Fruit fly (Drosophila melanogaster) whole organism, embryonic: Measurements from ENCODE around the gene PIG-T.

Experiments used
- CG10979 ChIP-seq: fragments of 200-800 bp; sonication (Bioruptor generic); optimal IDR thresholded peaks from 2 replicates; lab custom pipeline; 2018; ENCODE audit warnings: missing biosample characterization, mild to moderate bottlenecking, missing genetic modification characterization, moderate library complexity
- CG11085 ChIP-seq: fragments of 200-800 bp; sonication (Bioruptor generic); IDR thresholded peaks from 2 replicates; pipeline ENCODE4 v1.3.6; 2022; ENCODE audit warnings: missing biosample characterization, missing genetic modification characterization
- CG1233 ChIP-seq: fragments of 200-800 bp; sonication (Bioruptor generic); optimal IDR thresholded peaks from 4 replicates; lab custom pipeline; 2018; ENCODE audit warnings: missing biosample characterization, mild to moderate bottlenecking, missing genetic modification characterization
- CG12391 ChIP-seq: fragments of 200-800 bp; sonication (Bioruptor generic); optimal IDR thresholded peaks from 3 replicates; lab custom pipeline; 2018; ENCODE audit warnings: missing biosample characterization, mild to moderate bottlenecking, missing genetic modification characterization, moderate library complexity
- CG12769 ChIP-seq: fragments of 200-800 bp; sonication (Bioruptor generic); optimal IDR thresholded peaks from 2 replicates; lab custom pipeline; 2019; ENCODE audit warnings: missing biosample characterization, mild to moderate bottlenecking, missing genetic modification characterization, moderate library complexity
- CG13287 ChIP-seq: fragments of 200-800 bp; sonication (Bioruptor generic); IDR thresholded peaks from 2 replicates; pipeline ENCODE4 v1.3.6; 2022; ENCODE audit warnings: missing biosample characterization, missing genetic modification characterization; ENCODE audit not compliant: partially characterized antibody
- CG13775 ChIP-seq: fragments of 200-800 bp; sonication (Bioruptor generic); optimal IDR thresholded peaks from 3 replicates; lab custom pipeline; 2017; ENCODE audit warnings: missing biosample characterization, mild to moderate bottlenecking, missing genetic modification characterization
- CG14050 ChIP-seq: fragments of 200-800 bp; sonication (Bioruptor generic); IDR thresholded peaks from 3 replicates; pipeline ENCODE4 v1.3.6; 2022; ENCODE audit warnings: missing biosample characterization, missing genetic modification characterization
- CG16779 ChIP-seq: fragments of 200-800 bp; sonication (Bioruptor generic); IDR thresholded peaks from 2 replicates; pipeline ENCODE4 v1.3.6; 2022; ENCODE audit warnings: missing biosample characterization, missing genetic modification characterization
- CG17359 ChIP-seq: fragments of 200-800 bp; sonication (Bioruptor generic); optimal IDR thresholded peaks from 3 replicates; lab custom pipeline; 2018; ENCODE audit warnings: missing biosample characterization, mild to moderate bottlenecking, missing genetic modification characterization, moderate library complexity
- CG18599 ChIP-seq: fragments of 200-800 bp; sonication (Bioruptor generic); optimal IDR thresholded peaks from 3 replicates; lab custom pipeline; 2017; ENCODE audit warnings: missing biosample characterization, missing genetic modification characterization, mild to moderate bottlenecking, moderate library complexity, missing genetic modification reagents
- CG2712 ChIP-seq: fragments of 200-800 bp; optimal IDR thresholded peaks from 3 replicates; lab custom pipeline; 2019; ENCODE audit warnings: missing biosample characterization, mild to moderate bottlenecking, missing genetic modification characterization, moderate library complexity
- CG3847 ChIP-seq: fragments of 200-800 bp; sonication (Bioruptor generic); IDR thresholded peaks from 2 replicates; pipeline ENCODE4 v1.3.6; 2022; ENCODE audit warnings: missing biosample characterization, missing genetic modification characterization
- CG4360 ChIP-seq: fragments of 200-800 bp; sonication (Bioruptor generic); IDR thresholded peaks from 2 replicates; pipeline ENCODE4 v1.3.6; 2022; ENCODE audit warnings: missing biosample characterization, missing genetic modification characterization
- CG4730 ChIP-seq: fragments of 200-800 bp; sonication (Bioruptor generic); IDR thresholded peaks from 2 replicates; pipeline ENCODE4 v1.3.6; 2022; ENCODE audit warnings: missing biosample characterization, missing genetic modification characterization
- CG5180 ChIP-seq: fragments of 200-800 bp; sonication (Bioruptor generic); optimal IDR thresholded peaks from 3 replicates; lab custom pipeline; 2017; ENCODE audit warnings: missing biosample characterization, missing genetic modification characterization, mild to moderate bottlenecking, moderate library complexity, missing genetic modification reagents
- CG7928 ChIP-seq: fragments of 200-800 bp; sonication (Bioruptor generic); optimal IDR thresholded peaks from 2 replicates; lab custom pipeline; 2017; ENCODE audit warnings: missing biosample characterization, mild to moderate bottlenecking, missing genetic modification characterization
- CG9932 ChIP-seq: fragments of 200-800 bp; sonication (Bioruptor generic); IDR thresholded peaks from 2 replicates; pipeline ENCODE4 v1.3.6; 2022; ENCODE audit warnings: missing biosample characterization, missing genetic modification characterization
- Dp ChIP-seq: fragments of 200-800 bp; sonication (Bioruptor generic); optimal IDR thresholded peaks from 2 replicates; lab custom pipeline; 2018; ENCODE audit warnings: missing biosample characterization, mild to moderate bottlenecking, missing genetic modification characterization, moderate library complexity
- Fer3 ChIP-seq: fragments of 200-800 bp; sonication (Bioruptor generic); optimal IDR thresholded peaks from 2 replicates; lab custom pipeline; 2018; ENCODE audit warnings: missing biosample characterization, mild to moderate bottlenecking, missing genetic modification characterization, moderate library complexity
- HmgD ChIP-seq: fragments of 200-800 bp; sonication (Bioruptor generic); optimal IDR thresholded peaks from 3 replicates; lab custom pipeline; 2016; ENCODE audit warnings: missing biosample characterization, missing genetic modification characterization
- HmgZ ChIP-seq: fragments of 200-800 bp; sonication (Bioruptor generic); optimal IDR thresholded peaks from 2 replicates; lab custom pipeline; 2018; ENCODE audit warnings: missing biosample characterization, mild to moderate bottlenecking, missing genetic modification characterization
- Hmx ChIP-seq: fragments of 200-800 bp; sonication (Bioruptor generic); optimal IDR thresholded peaks from 2 replicates; lab custom pipeline; 2016; ENCODE audit warnings: missing biosample characterization, missing genetic modification characterization
- Jarid2 ChIP-seq: fragments of 200-800 bp; sonication (Bioruptor generic); optimal IDR thresholded peaks from 3 replicates; lab custom pipeline; 2017; ENCODE audit warnings: mild to moderate bottlenecking, missing biosample characterization, missing genetic modification reagents, missing genetic modification characterization
- Mad ChIP-seq: fragments of 200-800 bp; sonication (Bioruptor generic); optimal IDR thresholded peaks from 2 replicates; lab custom pipeline; 2016; ENCODE audit warnings: missing biosample characterization, missing genetic modification characterization
- Meics ChIP-seq: fragments of 200-800 bp; sonication (Bioruptor generic); optimal IDR thresholded peaks from 2 replicates; lab custom pipeline; 2017; ENCODE audit warnings: missing biosample characterization, mild to moderate bottlenecking, missing genetic modification characterization
- NK7.1 ChIP-seq: fragments of 200-800 bp; sonication (Bioruptor generic); optimal IDR thresholded peaks from 3 replicates; lab custom pipeline; 2016; ENCODE audit warnings: missing biosample characterization, missing genetic modification characterization
- Nf-YC ChIP-seq: fragments of 200-800 bp; optimal IDR thresholded peaks from 3 replicates; lab custom pipeline; 2019; ENCODE audit warnings: missing biosample characterization, mild to moderate bottlenecking, missing genetic modification characterization, moderate library complexity
- Oli ChIP-seq: fragments of 200-800 bp; sonication (Bioruptor generic); optimal IDR thresholded peaks from 2 replicates; lab custom pipeline; 2018; ENCODE audit warnings: missing biosample characterization, mild to moderate bottlenecking, missing genetic modification characterization, moderate library complexity
- PHDP ChIP-seq: fragments of 200-800 bp; sonication (Bioruptor generic); optimal IDR thresholded peaks from 3 replicates; lab custom pipeline; 2018; ENCODE audit warnings: missing biosample characterization, mild to moderate bottlenecking, missing genetic modification characterization, moderate library complexity
- Pdp1 ChIP-seq, 2 experiments: fragments of 200-800 bp; sonication (Bioruptor generic); optimal IDR thresholded peaks; 3 replicates each; lab custom pipeline; 2016; ENCODE audit warnings: missing biosample characterization in 2 of 2, missing genetic modification characterization in 2 of 2, mild to moderate bottlenecking in 1 of 2, moderate library complexity in 1 of 2
- Rfx ChIP-seq: fragments of 200-800 bp; sonication (Bioruptor generic); IDR thresholded peaks from 2 replicates; pipeline ENCODE4 v1.3.6; 2022; ENCODE audit warnings: missing biosample characterization, missing genetic modification characterization
- Six4 ChIP-seq: fragments of 200-800 bp; sonication (Bioruptor generic); optimal IDR thresholded peaks from 2 replicates; lab custom pipeline; 2016; ENCODE audit warnings: missing biosample characterization, missing genetic modification characterization
- az2 ChIP-seq: fragments of 200-800 bp; sonication (Bioruptor generic); optimal IDR thresholded peaks from 3 replicates; lab custom pipeline; 2016; ENCODE audit warnings: missing biosample characterization, missing genetic modification characterization
- caup ChIP-seq: fragments of 200-800 bp; sonication (Bioruptor generic); optimal IDR thresholded peaks from 3 replicates; lab custom pipeline; 2017; ENCODE audit warnings: missing biosample characterization, mild to moderate bottlenecking, missing genetic modification characterization, moderate library complexity; ENCODE audit not compliant: severe bottlenecking
- croc ChIP-seq: fragments of 200-800 bp; sonication (Bioruptor generic); conservative IDR thresholded peaks from 3 replicates; pipeline ENCODE4 v1.3.6; 2022; ENCODE audit warnings: missing biosample characterization, missing genetic modification characterization
- dmrt99B ChIP-seq: fragments of 200-800 bp; sonication (Bioruptor generic); optimal IDR thresholded peaks from 2 replicates; lab custom pipeline; 2018; ENCODE audit warnings: missing biosample characterization, mild to moderate bottlenecking, missing genetic modification characterization, moderate library complexity
- fd3F ChIP-seq: fragments of 200-800 bp; sonication (Bioruptor generic); optimal IDR thresholded peaks from 2 replicates; lab custom pipeline; 2018; ENCODE audit warnings: missing biosample characterization, mild to moderate bottlenecking, missing genetic modification characterization, moderate library complexity
- fd96Cb ChIP-seq: fragments of 200-800 bp; sonication (Bioruptor generic); optimal IDR thresholded peaks from 2 replicates; lab custom pipeline; 2018; ENCODE audit warnings: missing biosample characterization, mild to moderate bottlenecking, missing genetic modification characterization, moderate library complexity
- lmd ChIP-seq: fragments of 200-800 bp; sonication (Bioruptor generic); IDR thresholded peaks from 2 replicates; pipeline ENCODE4 v1.3.6; 2022; ENCODE audit warnings: missing biosample characterization, missing genetic modification characterization
- mirr ChIP-seq: fragments of 200-800 bp; sonication (Bioruptor generic); optimal IDR thresholded peaks from 3 replicates; lab custom pipeline; 2018; ENCODE audit warnings: missing biosample characterization, mild to moderate bottlenecking, missing genetic modification characterization
- mld ChIP-seq: fragments of 200-800 bp; sonication (Bioruptor generic); IDR thresholded peaks from 3 replicates; pipeline ENCODE4 v1.3.6; 2022; ENCODE audit warnings: missing biosample characterization, missing genetic modification characterization; ENCODE audit not compliant: partially characterized antibody
- repo ChIP-seq: fragments of 200-800 bp; sonication (Bioruptor generic); optimal IDR thresholded peaks from 2 replicates; lab custom pipeline; 2016; ENCODE audit warnings: missing biosample characterization, missing genetic modification characterization
- sisA ChIP-seq: fragments of 200-800 bp; sonication (Bioruptor generic); IDR thresholded peaks from 2 replicates; pipeline ENCODE4 v1.3.6; 2022; ENCODE audit warnings: missing biosample characterization, missing genetic modification characterization
- slbo ChIP-seq: fragments of 200-800 bp; sonication (Bioruptor generic); IDR thresholded peaks from 2 replicates; pipeline ENCODE4 v1.3.6; 2022; ENCODE audit warnings: missing biosample characterization, missing genetic modification characterization
- tap ChIP-seq: fragments of 200-800 bp; optimal IDR thresholded peaks from 3 replicates; lab custom pipeline; 2019; ENCODE audit warnings: missing biosample characterization, mild to moderate bottlenecking, missing genetic modification characterization, moderate library complexity
- tin ChIP-seq: fragments of 200-800 bp; sonication (Bioruptor generic); optimal IDR thresholded peaks from 3 replicates; lab custom pipeline; 2016; ENCODE audit warnings: missing biosample characterization, missing genetic modification characterization
- vnd ChIP-seq: fragments of 200-800 bp; sonication (Bioruptor generic); IDR thresholded peaks from 3 replicates; pipeline ENCODE4 v1.3.6; 2022; ENCODE audit warnings: missing biosample characterization, missing genetic modification characterization; ENCODE audit not compliant: partially characterized antibody

Gene PIG-T

dm6 chrX:8444883-8445572 lies 38.0 kb upstream of the PIG-T start (continued):
- TF ChIP-seq NK7.1 (GFP tag; lab: Kevin White, UChicago), result no peak
- 0 out of 2 replicates have a peak, but pooled peaks have one; percentile 17 for TF ChIP-seq CG3847 (GFP tag; lab: Robert Waterston, UW)
- no peak for TF ChIP-seq CG7928 (GFP tag; lab: Kevin White, UChicago)
- TF ChIP-seq Oli (tag; lab: Kevin White, UChicago), result peak; percentile 63
- TF ChIP-seq Nf-YC (tag; lab: Kevin White, UChicago), result peak; percentile 27
- TF ChIP-seq sisA (GFP tag; lab: Robert Waterston, UW), result peak; percentile 23; the same call in 1 of the 2 replicates
- TF ChIP-seq CG1233 (GFP tag; lab: Kevin White, UChicago), result peak; percentile 32
- TF ChIP-seq Rfx, result peak; percentile 60
- TF ChIP-seq Mad (GFP tag; lab: Kevin White, UChicago), result no peak
- TF ChIP-seq Pdp1 (GFP tag; optimal IDR thresholded peaks at IDR 0.05; lab: Kevin White, UChicago), result peak in 1 of 2 experiments; percentile 11
- TF ChIP-seq CG5180 (GFP tag; lab: Kevin White, UChicago), result no peak
- no peak for TF ChIP-seq caup (GFP tag; lab: Kevin White, UChicago)
- TF ChIP-seq CG4730 (GFP tag; lab: Robert Waterston, UW), result 0 out of 2 replicates have a peak, but pooled peaks have one; percentile 12
- peak; percentile 37 for TF ChIP-seq CG18599 (GFP tag; lab: Kevin White, UChicago)
- no peak for TF ChIP-seq Hmx
- TF ChIP-seq fd3F (GFP tag; lab: Kevin White, UChicago), result peak; percentile 2
- TF ChIP-seq tap (tag; lab: Kevin White, UChicago), result peak; percentile 36
- peak; percentile 91 for TF ChIP-seq CG2712 (tag; lab: Kevin White, UChicago)
- TF ChIP-seq CG9932 (GFP tag; lab: Robert Waterston, UW), result peak; percentile 40
- TF ChIP-seq dmrt99B (tag; lab: Kevin White, UChicago), result peak; percentile 75
- TF ChIP-seq CG14050, result no peak
- peak; percentile 48 for TF ChIP-seq CG12769
- TF ChIP-seq CG11085 (GFP tag; lab: Robert Waterston, UW), result no peak
- peak; percentile 45 for TF ChIP-seq CG13775 (GFP tag; lab: Kevin White, UChicago)
- TF ChIP-seq CG4360, result peak; percentile 49
- peak; percentile 39; the same call in 2 of the 3 replicates for TF ChIP-seq vnd (GFP tag; lab: Robert Waterston, UW)
- no peak for TF ChIP-seq HmgD (GFP tag; lab: Kevin White, UChicago)
- peak; percentile 33 for TF ChIP-seq HmgZ (tag; lab: Kevin White, UChicago)
- TF ChIP-seq CG13287 (GFP tag; lab: Robert Waterston, UW), result no peak
- peak; percentile 35 for TF ChIP-seq az2 (GFP tag; lab: Kevin White, UChicago)
- peak; percentile 72 for TF ChIP-seq fd96Cb (tag; lab: Kevin White, UChicago)
- no peak for TF ChIP-seq mld (GFP tag; lab: Robert Waterston, UW)
- peak; percentile 5 for TF ChIP-seq tin (GFP tag; lab: Kevin White, UChicago)
- TF ChIP-seq mirr, result peak; percentile 54
- TF ChIP-seq CG10979, result peak; percentile 86
- TF ChIP-seq Fer3 (tag; lab: Kevin White, UChicago), result peak; percentile 21
- peak; percentile 64 for TF ChIP-seq PHDP (tag; lab: Kevin White, UChicago)
- peak; percentile 51; the same call in 2 of the 3 replicates for TF ChIP-seq croc (GFP tag; lab: Robert Waterston, UW)
- TF ChIP-seq Meics (GFP tag; lab: Kevin White, UChicago), result peak; percentile 22
- peak; percentile 24; the same call in 1 of the 2 replicates for TF ChIP-seq lmd (GFP tag; lab: Robert Waterston, UW)
- TF ChIP-seq Dp (GFP tag; lab: Kevin White, UChicago), result no peak
- peak; percentile 83 for TF ChIP-seq CG12391
- peak; percentile 12; the same call in 1 of the 2 replicates for TF ChIP-seq slbo (GFP tag; lab: Robert Waterston, UW)
- TF ChIP-seq Jarid2, result no peak
- TF ChIP-seq CG17359, result peak; percentile 60
- TF ChIP-seq Six4 (GFP tag; lab: Kevin White, UChicago), result peak; percentile 17
- peak; percentile 17; the same call in 1 of the 2 replicates for TF ChIP-seq CG16779
- no peak for TF ChIP-seq repo (GFP tag; lab: Kevin White, UChicago)
